Worm (Caenorhabditis elegans) whole organism, late embryonic: Measurements from ENCODE around the gene clpp-1.

Experiments used
- C08G9.2 ChIP-seq: sonication (generic microtip); optimal IDR thresholded peaks from 2 replicates; lab custom pipeline; 2016; ENCODE audit warnings: mild to moderate bottlenecking, missing genetic modification characterization, moderate library complexity, missing compliant biosample characterization
- F13H6.1 ChIP-seq: sonication (generic microtip); optimal IDR thresholded peaks from 2 replicates; lab custom pipeline; 2016; ENCODE audit warnings: missing genetic modification characterization, missing compliant biosample characterization
- K02D7.2 ChIP-seq: sonication (generic microtip); optimal IDR thresholded peaks from 2 replicates; lab custom pipeline; 2017; ENCODE audit warnings: mild to moderate bottlenecking, missing genetic modification characterization, missing compliant biosample characterization
- K09A11.1 ChIP-seq: sonication (generic microtip); optimal IDR thresholded peaks from 2 replicates; lab custom pipeline; 2017; ENCODE audit warnings: antibody characterized with exemption, mild to moderate bottlenecking, missing genetic modification characterization, missing compliant biosample characterization; ENCODE audit not compliant: insufficient read depth
- Y22D7AL.16 ChIP-seq: sonication (generic microtip); optimal IDR thresholded peaks from 2 replicates; lab custom pipeline; 2016; ENCODE audit warnings: missing genetic modification characterization, missing compliant biosample characterization
- ama-1 ChIP-seq: fragments of 150-350 bp; optimal IDR thresholded peaks from 2 replicates; lab custom pipeline; 2014
- ceh-19 ChIP-seq: fragments of 200-800 bp; sonication (Bioruptor generic); optimal IDR thresholded peaks from 2 replicates; lab custom pipeline; 2018; ENCODE audit warnings: mild to moderate bottlenecking, missing genetic modification characterization, missing compliant biosample characterization
- ceh-24 ChIP-seq: sonication (generic microtip); optimal IDR thresholded peaks from 2 replicates; lab custom pipeline; 2016; ENCODE audit warnings: mild to moderate bottlenecking, missing genetic modification characterization, missing compliant biosample characterization
- ceh-30 ChIP-seq: fragments of 150-350 bp; optimal IDR thresholded peaks from 2 replicates; lab custom pipeline; 2014; ENCODE audit warnings: missing biosample characterization, missing genetic modification characterization
- ceh-45 ChIP-seq: fragments of 200-800 bp; sonication (Bioruptor generic); IDR thresholded peaks from 2 replicates; pipeline ENCODE4 v1.3.6; 2022; ENCODE audit warnings: missing genetic modification reagents, missing genetic modification characterization, missing compliant biosample characterization
- ceh-6 ChIP-seq: fragments of 200-800 bp; sonication (Bioruptor generic); optimal IDR thresholded peaks from 2 replicates; lab custom pipeline; 2018; ENCODE audit warnings: mild to moderate bottlenecking, missing genetic modification characterization, missing compliant biosample characterization
- dmd-4 ChIP-seq: sonication (generic microtip); optimal IDR thresholded peaks from 2 replicates; lab custom pipeline; 2016; ENCODE audit warnings: borderline replicate concordance, missing genetic modification characterization, missing compliant biosample characterization
- dve-1 ChIP-seq: sonication (generic microtip); optimal IDR thresholded peaks from 2 replicates; lab custom pipeline; 2017; ENCODE audit warnings: antibody characterized with exemption, mild to moderate bottlenecking, missing genetic modification characterization, missing compliant biosample characterization
- elt-4 ChIP-seq: sonication (generic microtip); optimal IDR thresholded peaks from 2 replicates; lab custom pipeline; 2016; ENCODE audit warnings: missing genetic modification characterization, missing compliant biosample characterization
- fkh-6 ChIP-seq: sonication (generic microtip); optimal IDR thresholded peaks from 2 replicates; lab custom pipeline; 2016; ENCODE audit warnings: missing genetic modification characterization, missing compliant biosample characterization
- gmeb-2 ChIP-seq: sonication (generic microtip); optimal IDR thresholded peaks from 2 replicates; lab custom pipeline; 2016; ENCODE audit warnings: missing genetic modification characterization, inconsistent platforms, missing compliant biosample characterization
- hlh-13 ChIP-seq: fragments of 200-800 bp; sonication (Bioruptor generic); optimal IDR thresholded peaks from 2 replicates; lab custom pipeline; 2018; ENCODE audit warnings: mild to moderate bottlenecking, missing genetic modification characterization, missing compliant biosample characterization
- hlh-15 ChIP-seq: sonication (generic microtip); optimal IDR thresholded peaks from 2 replicates; lab custom pipeline; 2016; ENCODE audit warnings: missing genetic modification characterization, missing compliant biosample characterization
- lim-6 ChIP-seq: sonication (generic microtip); optimal IDR thresholded peaks from 2 replicates; lab custom pipeline; 2016; ENCODE audit warnings: missing genetic modification characterization, missing compliant biosample characterization
- lin-11 ChIP-seq: fragments of 200-800 bp; sonication (Bioruptor generic); optimal IDR thresholded peaks from 2 replicates; lab custom pipeline; 2018; ENCODE audit warnings: mild to moderate bottlenecking, missing genetic modification characterization, missing compliant biosample characterization
- nhr-11 ChIP-seq: fragments of 150-350 bp; optimal IDR thresholded peaks from 2 replicates; lab custom pipeline; 2014; ENCODE audit warnings: missing biosample characterization, missing genetic modification characterization
- nhr-232 ChIP-seq: sonication (generic microtip); optimal IDR thresholded peaks from 2 replicates; lab custom pipeline; 2016; ENCODE audit warnings: missing genetic modification characterization, missing compliant biosample characterization
- pax-1 ChIP-seq: fragments of 150-350 bp; optimal IDR thresholded peaks from 2 replicates; lab custom pipeline; 2014; ENCODE audit warnings: missing biosample characterization, missing genetic modification characterization
- pqm-1 ChIP-seq: sonication (generic microtip); optimal IDR thresholded peaks from 2 replicates; lab custom pipeline; 2016; ENCODE audit warnings: missing genetic modification characterization, missing compliant biosample characterization
- ref-2 ChIP-seq: sonication (generic microtip); optimal IDR thresholded peaks from 2 replicates; lab custom pipeline; 2016; ENCODE audit warnings: missing genetic modification characterization, missing compliant biosample characterization
- rnt-1 ChIP-seq: sonication (generic microtip); optimal IDR thresholded peaks from 2 replicates; lab custom pipeline; 2016; ENCODE audit warnings: missing genetic modification characterization, missing compliant biosample characterization
- sdc-2 ChIP-seq: sonication (generic microtip); optimal IDR thresholded peaks from 2 replicates; lab custom pipeline; 2016; ENCODE audit warnings: missing genotype, missing genetic modification characterization, missing compliant biosample characterization
- syd-9 ChIP-seq: sonication (generic microtip); optimal IDR thresholded peaks from 2 replicates; lab custom pipeline; 2016; ENCODE audit warnings: mild to moderate bottlenecking, missing genetic modification characterization, moderate library complexity, missing compliant biosample characterization
- ttx-3 ChIP-seq: sonication (generic microtip); optimal IDR thresholded peaks from 2 replicates; lab custom pipeline; 2016; ENCODE audit warnings: missing genetic modification reagents, missing genetic modification characterization, missing compliant biosample characterization
- unc-42 ChIP-seq: sonication (generic microtip); optimal IDR thresholded peaks from 2 replicates; lab custom pipeline; 2016; ENCODE audit warnings: missing genotype, missing genetic modification characterization, missing compliant biosample characterization
- unc-86 ChIP-seq: sonication (generic microtip); optimal IDR thresholded peaks from 2 replicates; lab custom pipeline; 2016; ENCODE audit warnings: missing genetic modification characterization, missing compliant biosample characterization
- zip-5 ChIP-seq: sonication (generic microtip); optimal IDR thresholded peaks from 2 replicates; lab custom pipeline; 2016; ENCODE audit warnings: missing genetic modification characterization, missing compliant biosample characterization

The clpp-1 gene

DNA sequence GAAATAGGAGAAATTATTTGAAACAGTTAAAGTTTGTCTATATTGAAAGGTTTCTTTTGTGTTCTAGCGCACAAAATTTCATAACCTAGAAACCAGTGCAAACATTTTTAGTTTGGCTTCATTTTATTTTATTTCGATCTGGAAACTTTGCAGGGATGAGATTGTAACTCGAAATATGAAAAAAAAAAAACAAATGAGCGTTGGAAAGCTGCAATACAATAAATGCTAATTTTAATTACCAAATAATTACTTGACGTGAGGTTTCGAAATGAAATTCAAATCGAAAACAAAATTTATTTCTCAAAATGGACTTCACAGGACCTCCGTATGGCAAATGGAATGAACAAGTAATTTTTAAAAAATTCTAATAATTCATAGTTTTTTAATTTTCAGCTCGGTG, 14.4 kb upstream of the clpp-1 start, which contains the start of gene M02G9.4 (continued):
- TF ChIP-seq lin-11 (tag; lab: Kevin White, UChicago) (no peak), dmd-4 (tag; lab: Kevin White, UChicago) (no peak), zip-5 (tag; lab: Kevin White, UChicago) (no peak)

DNA sequence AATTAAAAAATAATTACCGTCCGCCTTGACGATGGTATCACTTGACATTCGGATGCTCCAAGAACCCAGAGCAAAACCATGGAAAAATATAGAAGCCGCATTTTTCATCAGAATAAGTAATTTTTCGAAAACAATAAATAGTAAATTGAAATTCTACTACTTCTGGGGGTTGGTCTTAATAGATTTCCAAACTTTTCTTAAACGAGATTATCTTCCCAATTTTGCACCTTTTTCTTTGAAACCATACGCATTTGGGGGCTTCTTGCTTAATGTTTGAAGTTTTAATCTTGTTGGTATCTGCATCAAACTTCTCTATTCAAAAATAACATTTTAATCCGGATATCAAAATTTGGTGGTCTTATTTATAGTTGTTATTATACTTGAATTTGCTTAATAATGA, 13.5 kb upstream of the clpp-1 start, which contains the start of gene gcy-5:
Gene gcy-5 (minus strand): TSS at position 101 of the 400 bp plus-strand sequence.
- TF ChIP-seq rnt-1 (tag; lab: Kevin White, UChicago), result no peak
- no peak for TF ChIP-seq unc-42
- no peak for TF ChIP-seq pax-1 (tag; lab: Kevin White, UChicago)
- TF ChIP-seq lim-6 (tag; lab: Kevin White, UChicago), result no peak
- TF ChIP-seq zip-5 (tag; lab: Kevin White, UChicago), result no peak
- TF ChIP-seq ceh-6, result no peak
- no peak for TF ChIP-seq ceh-24 (tag; lab: Kevin White, UChicago)
- no peak for TF ChIP-seq syd-9 (tag; lab: Kevin White, UChicago)
- TF ChIP-seq K02D7.2 (tag; lab: Kevin White, UChicago), result no peak
- TF ChIP-seq gmeb-2 (tag; lab: Kevin White, UChicago), result no peak
- no peak for TF ChIP-seq ama-1 (lab: Kevin White, UChicago)
- no peak for TF ChIP-seq ceh-45 (GFP tag; lab: Robert Waterston, UW)

DNA sequence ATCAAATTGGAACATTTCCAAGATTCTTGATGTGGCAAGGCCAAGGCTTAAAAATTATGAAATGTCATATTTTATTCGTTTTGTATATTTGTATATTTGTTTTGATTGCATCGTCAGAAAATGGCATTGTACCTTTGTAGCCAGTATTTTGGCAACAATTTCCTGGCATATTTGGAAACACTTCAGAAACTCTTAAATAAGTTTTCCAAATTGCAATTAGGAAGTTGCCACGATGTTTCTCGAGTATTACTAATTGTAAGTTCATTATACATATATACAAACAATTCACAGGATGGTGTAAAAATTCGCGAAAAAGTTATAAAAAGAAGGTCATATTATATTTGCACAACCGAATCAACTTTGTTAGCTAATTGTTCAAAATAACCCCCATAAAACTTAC, 12.6 kb upstream of the clpp-1 start, which contains the start of gene idpp-8:
Gene idpp-8 (plus strand): TSS at position 301 of the 400 bp plus-strand sequence.
- TF ChIP-seq Y22D7AL.16 (tag; lab: Kevin White, UChicago) (no peak), ttx-3 (tag; lab: Kevin White, UChicago) (no peak), nhr-11 (tag; lab: Kevin White, UChicago) (no peak), ama-1 (lab: Kevin White, UChicago) (no peak), hlh-15 (no peak), K09A11.1 (no peak), ref-2 (tag; lab: Kevin White, UChicago) (no peak), nhr-232 (tag; lab: Kevin White, UChicago) (no peak)
- TF ChIP-seq, all 69 proteins: peak for 0

DNA sequence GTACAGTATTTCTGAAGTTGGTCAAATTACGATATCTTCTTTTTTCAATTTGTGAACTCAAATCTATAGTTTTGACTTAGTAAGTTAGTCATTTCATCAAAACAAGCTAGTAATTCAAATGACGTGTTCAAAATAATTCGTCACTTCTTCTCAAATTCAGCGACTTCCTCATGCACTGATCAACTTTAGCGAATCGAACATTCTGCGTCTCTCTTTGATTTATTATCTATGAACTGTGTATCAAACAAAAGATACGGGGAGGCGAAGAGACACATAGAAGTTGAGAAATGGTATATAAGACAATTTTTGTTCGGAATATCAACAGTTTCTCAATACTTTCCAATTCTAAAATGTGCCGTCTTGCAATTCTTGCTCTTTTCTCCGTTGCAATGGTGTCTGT, 9.3 kb upstream of the clpp-1 start, which contains the start of gene srlf-34:
Gene srlf-34 (plus strand): TSS at position 321 of the 400 bp plus-strand sequence.
- no peak for TF ChIP-seq C08G9.2 (tag; lab: Kevin White, UChicago)
- no peak for TF ChIP-seq unc-86
- TF ChIP-seq F13H6.1, result no peak
- TF ChIP-seq sdc-2 (tag; lab: Kevin White, UChicago), result no peak
- TF ChIP-seq elt-4, result no peak
- TF ChIP-seq dve-1 (tag; lab: Kevin White, UChicago), result no peak
- TF ChIP-seq fkh-6 (tag; lab: Kevin White, UChicago), result no peak

DNA sequence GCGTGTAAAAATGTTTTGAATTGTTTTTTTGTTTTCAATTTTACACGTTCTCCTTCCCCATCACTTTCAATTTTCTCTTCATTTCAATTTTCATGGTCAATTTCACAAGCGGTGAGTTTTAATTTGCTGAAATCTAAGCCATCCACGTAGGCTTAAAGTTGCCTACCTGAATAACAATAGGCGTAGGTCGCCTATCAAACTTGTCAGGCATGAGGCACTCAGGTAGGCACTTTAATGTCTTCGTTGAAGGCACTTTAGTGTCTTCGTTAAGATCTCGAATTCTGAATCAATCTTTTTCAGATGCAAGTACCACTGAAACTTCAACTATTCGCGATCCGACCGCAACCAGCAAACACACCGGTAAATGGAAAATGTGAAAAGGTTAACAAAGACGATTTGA, 6.7 kb upstream of the clpp-1 start, which contains the start of gene ZK970.8:
Gene ZK970.8 (plus strand): TSS at position 301 of the 400 bp plus-strand sequence.
- TF ChIP-seq ceh-19 (GFP tag; lab: Kevin White, UChicago), result no peak

DNA sequence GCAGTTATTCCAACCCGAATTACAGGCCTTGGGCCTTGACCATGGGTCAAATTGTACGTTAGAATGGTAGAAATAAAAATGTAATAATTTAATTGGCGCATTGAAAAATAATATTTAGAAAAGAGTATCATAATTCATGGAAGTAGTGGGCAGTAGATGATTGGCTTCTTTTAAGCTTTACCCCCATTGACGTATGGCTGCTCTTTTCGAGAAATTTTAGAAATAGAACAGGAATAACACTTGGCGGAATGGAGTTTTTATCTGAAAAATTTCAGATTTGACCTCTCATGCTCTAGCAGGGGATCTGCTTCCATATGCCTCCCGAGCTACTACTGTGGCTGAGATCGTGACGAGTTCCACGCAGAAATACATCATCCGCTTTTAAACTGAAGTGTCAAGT, 6.1 kb upstream of the clpp-1 start, which contains the start of gene gcy-4:
Gene gcy-4 (minus strand): TSS at position 101 of the 400 bp plus-strand sequence.
- TF ChIP-seq pqm-1 (tag; lab: Kevin White, UChicago), result no peak
- TF ChIP-seq ceh-30 (tag; lab: Kevin White, UChicago), result no peak
- TF ChIP-seq hlh-13, result no peak
